Fruit fly (Drosophila melanogaster): ENCODE data around the gene CG11791.

CG11791 gene

DNA sequence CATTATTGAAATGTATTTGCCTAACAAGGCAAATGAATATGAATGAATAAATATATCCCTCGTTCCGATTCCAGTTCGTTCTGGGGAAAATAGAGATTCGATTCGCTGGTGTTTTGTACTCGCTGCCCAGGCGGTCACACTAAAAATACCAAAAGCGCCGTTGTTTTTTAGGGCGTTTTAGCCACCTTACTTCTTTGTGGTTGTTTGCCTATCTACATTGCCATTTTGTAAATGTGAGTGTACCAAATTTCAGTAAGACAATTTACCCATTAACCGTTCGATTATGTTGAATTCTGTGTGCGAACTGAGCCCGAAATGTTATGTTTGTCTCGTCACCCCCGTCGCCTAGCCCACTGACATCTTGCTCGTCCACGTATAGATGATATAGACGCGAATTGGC is 48.1 kb downstream of the CG11791 start, which contains the start of the genes CG33095 and CG33096:
CG33095 (plus strand) TSS at position 187 of the 400 bp plus-strand sequence.
CG33096 (plus strand) TSS at position 187 of the 400 bp plus-strand sequence.
- TF ChIP-seq CG14711 (tag; optimal IDR thresholded peaks at IDR 0.05) (no peak), CG1620 (GFP tag; optimal IDR thresholded peaks at IDR 0.05) (peak; percentile 21), CG7045 (GFP tag; optimal IDR thresholded peaks at IDR 0.05) (no peak)

DNA sequence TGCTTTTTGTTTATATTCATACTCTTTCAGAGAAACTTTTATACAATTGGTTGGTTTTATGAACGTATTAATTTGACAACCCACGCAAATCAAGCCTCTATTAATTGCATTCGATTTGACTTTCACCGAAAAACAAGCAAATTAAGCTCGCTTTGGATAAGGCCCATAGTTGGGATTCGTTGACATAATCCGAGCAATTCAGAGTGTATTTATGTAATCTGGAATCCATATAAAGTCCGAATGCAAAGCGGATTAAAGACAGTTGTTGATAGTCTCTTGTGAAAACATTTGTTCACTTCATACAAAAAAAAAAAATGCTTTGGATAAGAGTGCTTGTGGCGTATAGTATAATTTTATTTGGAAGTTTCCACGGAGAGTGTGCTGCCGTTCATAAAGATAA is 52.8 kb downstream of the CG11791 start, which contains the start of gene CG45095:
CG45095 (plus strand) TSS at position 301 of the 400 bp plus-strand sequence.
- no peak for TF ChIP-seq kay (GFP tag; ENCODE audit: borderline replicate concordance)
- TF ChIP-seq cic (GFP tag; optimal IDR thresholded peaks at IDR 0.05), result no peak
- no peak for TF ChIP-seq CG12768 (GFP tag; optimal IDR thresholded peaks at IDR 0.05)
- no peak for TF ChIP-seq CG14711 (tag; optimal IDR thresholded peaks at IDR 0.05)
- TF ChIP-seq CG7045 (GFP tag; optimal IDR thresholded peaks at IDR 0.05), result no peak
- no peak for TF ChIP-seq cnc (optimal IDR thresholded peaks at IDR 0.05)
- no peak for TF ChIP-seq CG1620 (GFP tag; optimal IDR thresholded peaks at IDR 0.05)
- TF ChIP-seq tj (GFP tag; optimal IDR thresholded peaks at IDR 0.05), result no peak
- no peak for TF ChIP-seq CG7101 (tag; optimal IDR thresholded peaks at IDR 0.05)
- TF ChIP-seq Crg-1 (GFP tag; optimal IDR thresholded peaks at IDR 0.05), result no peak
- TF ChIP-seq CG11617 (GFP tag; optimal IDR thresholded peaks at IDR 0.05), result no peak
